Worm (Caenorhabditis elegans): ENCODE measurements around the gene str-96.

str-96 gene

ce11 chrV:15303625-15304024 is 9.9 kb upstream of the str-96 start, which contains the start of gene srx-48:
srx-48 (minus strand) TSS chrV:15303725.
- TF ChIP-seq zfp-2 (tag; optimal IDR thresholded peaks at IDR 0.05): no peak
- no peak for TF ChIP-seq tag-97 (GFP tag; IDR thresholded peaks at IDR 0.05)
- no peak for TF ChIP-seq jun-1 (tag; optimal IDR thresholded peaks at IDR 0.05)
- no peak for TF ChIP-seq spr-1 (tag; optimal IDR thresholded peaks at IDR 0.05)
- TF ChIP-seq egl-27 (tag; optimal IDR thresholded peaks at IDR 0.05): no peak
- no peak for TF ChIP-seq Y48G9A.11 (GFP tag; IDR thresholded peaks at IDR 0.05)
- no peak for TF ChIP-seq tra-1 (GFP tag; IDR thresholded peaks at IDR 0.05)
- TF ChIP-seq aly-2 (tag; optimal IDR thresholded peaks at IDR 0.05): no peak
- no peak for TF ChIP-seq set-16 (GFP tag; IDR thresholded peaks at IDR 0.05)
- no peak for TF ChIP-seq nhr-6 (tag; optimal IDR thresholded peaks at IDR 0.05)
- no peak for TF ChIP-seq ztf-7 (tag; optimal IDR thresholded peaks at IDR 0.05)
- no peak for TF ChIP-seq spr-3 (GFP tag; optimal IDR thresholded peaks at IDR 0.05)
- no peak for TF ChIP-seq rbr-2 (tag; optimal IDR thresholded peaks at IDR 0.05)
- no peak for TF ChIP-seq mdt-29 (GFP tag; IDR thresholded peaks at IDR 0.05)
- TF ChIP-seq dmd-9 (GFP tag; IDR thresholded peaks at IDR 0.05): no peak
- no peak for TF ChIP-seq nhr-10 (tag; optimal IDR thresholded peaks at IDR 0.05)

ce11 chrV:15298597-15298996 is 4.8 kb upstream of the str-96 start, which contains the start of gene cpr-3:
cpr-3 (minus strand) TSS chrV:15298700.
- TF ChIP-seq egl-43 (GFP tag; IDR thresholded peaks at IDR 0.05) (no peak), dve-1 (tag; optimal IDR thresholded peaks at IDR 0.05; ENCODE audit: insufficient read depth) (peak; percentile 73), nhr-48 (tag; optimal IDR thresholded peaks at IDR 0.05) (peak; percentile 27), lin-1 (GFP tag; IDR thresholded peaks at IDR 0.05) (no peak), tra-1 (GFP tag; IDR thresholded peaks at IDR 0.05) (no peak; the same call in 1 of the 2 replicates), ZK546.5 (tag; optimal IDR thresholded peaks at IDR 0.05) (no peak), nhr-28 (tag; optimal IDR thresholded peaks at IDR 0.05) (peak; percentile 98), nhr-76 (tag; optimal IDR thresholded peaks at IDR 0.05) (no peak), ztf-11 (tag; optimal IDR thresholded peaks at IDR 0.05) (no peak), duxl-1 (tag; optimal IDR thresholded peaks at IDR 0.05; ENCODE audit: poor library complexity) (no peak), ztf-7 (tag; optimal IDR thresholded peaks at IDR 0.05) (peak; percentile 31), hlh-30 (tag; optimal IDR thresholded peaks at IDR 0.05; ENCODE audit: insufficient read depth) (peak; percentile 49), daf-16 (GFP tag; optimal IDR thresholded peaks at IDR 0.05) (no peak), daf-16 (tag; optimal IDR thresholded peaks at IDR 0.05) (peak; percentile 85), nhr-77 (tag; optimal IDR thresholded peaks at IDR 0.05) (peak; percentile 83), nhr-11 (tag; optimal IDR thresholded peaks at IDR 0.05) (no peak), set-16 (GFP tag; IDR thresholded peaks at IDR 0.05) (no peak), spr-1 (tag; optimal IDR thresholded peaks at IDR 0.05) (no peak), zip-2 (tag; optimal IDR thresholded peaks at IDR 0.05) (no peak), nhr-6 (tag; optimal IDR thresholded peaks at IDR 0.05) (peak; percentile 99), pqm-1 (tag; optimal IDR thresholded peaks at IDR 0.05) (peak; percentile 99), mdl-1 (tag; optimal IDR thresholded peaks at IDR 0.05) (peak in 1 of 2 experiments; percentile 30), dmd-6 (GFP tag; IDR thresholded peaks at IDR 0.05) (peak; percentile 95), Y75B8A.6 (GFP tag; IDR thresholded peaks at IDR 0.05) (no peak), mxl-3 (GFP tag; optimal IDR thresholded peaks at IDR 0.05) (no peak), ama-1 (optimal IDR thresholded peaks at IDR 0.05) (no peak)

ce11 chrV:15290995-15291394 is 2.8 kb downstream of the str-96 start, which contains the start of gene cyp-34A2:
cyp-34A2 (minus strand) TSS chrV:15291095.
- TF ChIP-seq nhr-76 (tag; optimal IDR thresholded peaks at IDR 0.05) (no peak), lin-29 (GFP tag; IDR thresholded peaks at IDR 0.05) (no peak), ces-1 (GFP tag; optimal IDR thresholded peaks at IDR 0.05) (no peak), F37D6.2 (tag; optimal IDR thresholded peaks at IDR 0.05) (no peak), mxl-2 (GFP tag; conservative IDR thresholded peaks at IDR 0.05) (no peak), Y105C5A.15 (GFP tag; IDR thresholded peaks at IDR 0.05) (no peak), zip-11 (GFP tag; IDR thresholded peaks at IDR 0.05) (no peak), hlh-11 (tag; optimal IDR thresholded peaks at IDR 0.05) (no peak)

All from whole organism, L4 larva.